Worm (Caenorhabditis elegans) whole organism, early embryonic: ENCODE data around the gene sorb-1.

Experiments used
- B0310.2 ChIP-seq: sonication (generic microtip); optimal IDR thresholded peaks from 2 replicates; lab custom pipeline; 2016; ENCODE audit warnings: mild to moderate bottlenecking, missing genetic modification characterization, missing compliant biosample characterization
- F13C5.2 ChIP-seq: sonication (generic microtip); optimal IDR thresholded peaks from 2 replicates; lab custom pipeline; 2017; ENCODE audit warnings: mild to moderate bottlenecking, missing genetic modification characterization, inconsistent platforms, missing compliant biosample characterization
- aly-1 ChIP-seq: sonication (generic microtip); optimal IDR thresholded peaks from 2 replicates; lab custom pipeline; 2016; ENCODE audit warnings: missing genetic modification characterization, missing compliant biosample characterization
- ama-1 ChIP-seq: fragments of 150-350 bp; optimal IDR thresholded peaks from 2 replicates; lab custom pipeline; 2014
- ceh-13 ChIP-seq: fragments of 200-800 bp; sonication (Bioruptor generic); optimal IDR thresholded peaks from 2 replicates; lab custom pipeline; 2018; ENCODE audit warnings: mild to moderate bottlenecking, missing genetic modification characterization, missing compliant biosample characterization
- ceh-36 ChIP-seq: sonication (generic microtip); optimal IDR thresholded peaks from 2 replicates; lab custom pipeline; 2016; ENCODE audit warnings: missing genetic modification characterization, inconsistent platforms, missing compliant biosample characterization
- ets-7 ChIP-seq: sonication (generic microtip); optimal IDR thresholded peaks from 2 replicates; lab custom pipeline; 2016; ENCODE audit warnings: missing genotype, missing genetic modification characterization, missing compliant biosample characterization
- flt-1 ChIP-seq: fragments of 200-800 bp; sonication (Bioruptor generic); IDR thresholded peaks from 2 replicates; pipeline ENCODE4 v1.3.6; 2022; ENCODE audit warnings: missing genetic modification characterization, missing compliant biosample characterization
- hmbx-1 ChIP-seq: sonication (generic microtip); optimal IDR thresholded peaks from 2 replicates; lab custom pipeline; 2016; ENCODE audit warnings: mild to moderate bottlenecking, missing genetic modification characterization, missing compliant biosample characterization
- hmg-4 ChIP-seq: fragments of 200-800 bp; sonication (Bioruptor generic); optimal IDR thresholded peaks from 2 replicates; lab custom pipeline; 2018; ENCODE audit warnings: mild to moderate bottlenecking, missing genetic modification characterization, missing compliant biosample characterization
- hnd-1 ChIP-seq: sonication (generic microtip); optimal IDR thresholded peaks from 2 replicates; lab custom pipeline; 2016; ENCODE audit warnings: missing genetic modification characterization, missing compliant biosample characterization
- pes-1 ChIP-seq: fragments of 200-800 bp; sonication (Bioruptor generic); IDR thresholded peaks from 2 replicates; pipeline ENCODE4 v1.3.6; 2022; ENCODE audit warnings: missing genetic modification reagents, missing genetic modification characterization, missing compliant biosample characterization
- scrt-1 ChIP-seq: fragments of 200-800 bp; sonication (Bioruptor generic); IDR thresholded peaks from 2 replicates; pipeline ENCODE4 v1.3.6; 2022; ENCODE audit warnings: missing genetic modification characterization, missing compliant biosample characterization
- sea-1 ChIP-seq: fragments of 200-800 bp; sonication (Bioruptor generic); conservative IDR thresholded peaks from 2 replicates; pipeline ENCODE4 v1.3.6; 2022; ENCODE audit warnings: missing genetic modification characterization, missing compliant biosample characterization
- tbx-11 ChIP-seq: fragments of 200-800 bp; sonication (Bioruptor generic); IDR thresholded peaks from 2 replicates; pipeline ENCODE4 v1.3.6; 2022; ENCODE audit warnings: missing genetic modification characterization, missing compliant biosample characterization
- tbx-37 ChIP-seq: fragments of 200-800 bp; sonication (Bioruptor generic); conservative IDR thresholded peaks from 2 replicates; pipeline ENCODE4 v1.3.6; 2022; ENCODE audit warnings: missing genetic modification reagents, missing genetic modification characterization, missing compliant biosample characterization
- tra-4 ChIP-seq: sonication (generic microtip); optimal IDR thresholded peaks from 2 replicates; lab custom pipeline; 2017; ENCODE audit warnings: missing genetic modification characterization, missing compliant biosample characterization

Gene sorb-1

ce11 chrIV:13774578-13774977 is 24.4 kb downstream of the sorb-1 start, which contains the start of gene Y45F10D.2:
Gene Y45F10D.2 (minus strand): TSS chrIV:13774678.
- TF ChIP-seq F13C5.2 (tag; lab: Kevin White, UChicago) (no peak), hmg-4 (GFP tag; lab: Kevin White, UChicago) (no peak), tra-4 (no peak), B0310.2 (no peak), aly-1 (tag; lab: Kevin White, UChicago) (no peak), pes-1 (no peak), ets-7 (no peak)

ce11 chrIV:13776115-13776514 is 26.0 kb downstream of the sorb-1 start, which contains the start of gene Y45F10D.16:
Gene Y45F10D.16 (plus strand): TSS chrIV:13776415.
- TF ChIP-seq tbx-37 (GFP tag; lab: Robert Waterston, UW) (no peak), aly-1 (tag; lab: Kevin White, UChicago) (no peak), tbx-11 (GFP tag; lab: Robert Waterston, UW) (no peak), ceh-13 (GFP tag; lab: Kevin White, UChicago) (no peak), ceh-36 (tag; lab: Kevin White, UChicago) (no peak), hmbx-1 (tag; lab: Kevin White, UChicago) (no peak), flt-1 (GFP tag; lab: Robert Waterston, UW) (no peak), scrt-1 (no peak), pes-1 (no peak), sea-1 (GFP tag; lab: Robert Waterston, UW) (no peak), F13C5.2 (tag; lab: Kevin White, UChicago) (no peak), tra-4 (no peak), ama-1 (lab: Kevin White, UChicago) (no peak)

- TF ChIP-seq scrt-1 (no peak), ceh-36 (tag; lab: Kevin White, UChicago) (no peak), B0310.2 (no peak), hmbx-1 (tag; lab: Kevin White, UChicago) (no peak), ceh-13 (GFP tag; lab: Kevin White, UChicago) (no peak), ama-1 (lab: Kevin White, UChicago) (no peak), hnd-1 (tag; lab: Kevin White, UChicago) (no peak), pes-1 (no peak), tbx-11 (GFP tag; lab: Robert Waterston, UW) (no peak), ets-7 (no peak), tra-4 (no peak), sea-1 (GFP tag; lab: Robert Waterston, UW) (no peak), F13C5.2 (tag; lab: Kevin White, UChicago) (no peak), flt-1 (GFP tag; lab: Robert Waterston, UW) (no peak), tbx-37 (GFP tag; lab: Robert Waterston, UW) (no peak), aly-1 (tag; lab: Kevin White, UChicago) (no peak), hmg-4 (GFP tag; lab: Kevin White, UChicago) (no peak)
These were observed 26.6 kb downstream of the sorb-1 start for ce11 chrIV:13776745-13777144.

- no peak for TF ChIP-seq ama-1 (lab: Kevin White, UChicago)
- TF ChIP-seq F13C5.2 (tag; lab: Kevin White, UChicago) = peak; percentile 22
These were observed 27.3 kb downstream of the sorb-1 start, which contains the start of gene rpl-18 for ce11 chrIV:13777480-13777879. Gene rpl-18 (plus strand): TSS chrIV:13777865.

- TF ChIP-seq flt-1 (GFP tag; lab: Robert Waterston, UW) = no peak
- TF ChIP-seq pes-1 = no peak
- no peak for TF ChIP-seq ceh-13 (GFP tag; lab: Kevin White, UChicago)
- no peak for TF ChIP-seq B0310.2
- TF ChIP-seq sea-1 (GFP tag; lab: Robert Waterston, UW) = no peak
- TF ChIP-seq hnd-1 (tag; lab: Kevin White, UChicago) = no peak
- TF ChIP-seq tbx-11 (GFP tag; lab: Robert Waterston, UW) = no peak
- no peak for TF ChIP-seq aly-1 (tag; lab: Kevin White, UChicago)
- TF ChIP-seq ets-7 = no peak
- no peak for TF ChIP-seq tra-4
- no peak for TF ChIP-seq scrt-1
- TF ChIP-seq F13C5.2 (tag; lab: Kevin White, UChicago) = no peak
- TF ChIP-seq ama-1 (lab: Kevin White, UChicago) = no peak
- no peak for TF ChIP-seq tbx-37 (GFP tag; lab: Robert Waterston, UW)
- TF ChIP-seq hmg-4 (GFP tag; lab: Kevin White, UChicago) = no peak
- TF ChIP-seq ceh-36 (tag; lab: Kevin White, UChicago) = no peak
- TF ChIP-seq hmbx-1 (tag; lab: Kevin White, UChicago) = no peak
These were observed 28.6 kb downstream of the sorb-1 start, which contains the start of gene gly-10 for ce11 chrIV:13778710-13779109. Gene gly-10 (plus strand): TSS chrIV:13779096.

- no peak for TF ChIP-seq hmbx-1 (tag; lab: Kevin White, UChicago)
- no peak for TF ChIP-seq tra-4
- no peak for TF ChIP-seq scrt-1
- TF ChIP-seq flt-1 (GFP tag; lab: Robert Waterston, UW) = no peak
- TF ChIP-seq sea-1 (GFP tag; lab: Robert Waterston, UW) = no peak
- no peak for TF ChIP-seq aly-1 (tag; lab: Kevin White, UChicago)
- TF ChIP-seq hmg-4 (GFP tag; lab: Kevin White, UChicago) = no peak
- TF ChIP-seq hnd-1 (tag; lab: Kevin White, UChicago) = no peak
These were observed 32.2 kb downstream of the sorb-1 start for ce11 chrIV:13782319-13782718.

- no peak for TF ChIP-seq hmg-4 (GFP tag; lab: Kevin White, UChicago)
- TF ChIP-seq B0310.2 = no peak
- TF ChIP-seq pes-1 = no peak
- no peak for TF ChIP-seq hnd-1 (tag; lab: Kevin White, UChicago)
- TF ChIP-seq sea-1 (GFP tag; lab: Robert Waterston, UW) = no peak
- TF ChIP-seq ceh-36 (tag; lab: Kevin White, UChicago) = no peak
- no peak for TF ChIP-seq tbx-11 (GFP tag; lab: Robert Waterston, UW)
- no peak for TF ChIP-seq F13C5.2 (tag; lab: Kevin White, UChicago)
- TF ChIP-seq ceh-13 (GFP tag; lab: Kevin White, UChicago) = no peak
- no peak for TF ChIP-seq hmbx-1 (tag; lab: Kevin White, UChicago)
- TF ChIP-seq tbx-37 (GFP tag; lab: Robert Waterston, UW) = no peak; the same call in 1 of the 2 replicates
- TF ChIP-seq flt-1 (GFP tag; lab: Robert Waterston, UW) = no peak
- TF ChIP-seq scrt-1 = no peak
These were observed 33.3 kb downstream of the sorb-1 start, which contains the start of gene iscu-1 for ce11 chrIV:13783237-13784012. Gene iscu-1 (plus strand): TSS chrIV:13783962.
